Fruit fly (Drosophila melanogaster) whole organism, embryonic: ENCODE results near the gene CG43638.

Experiments used
- Ada2b ChIP-seq: fragments of 200-800 bp; sonication (Bioruptor generic); IDR thresholded peaks from 2 replicates; pipeline ENCODE4 v1.3.6; 2022; ENCODE audit warnings: missing biosample characterization, missing genetic modification characterization
- Awh ChIP-seq: fragments of 200-800 bp; sonication (Bioruptor generic); IDR thresholded peaks from 2 replicates; pipeline ENCODE4, ENCODE4 v1.3.6; 2022; ENCODE audit warnings: missing biosample characterization, missing genetic modification characterization
- Bdp1 ChIP-seq: fragments of 200-800 bp; sonication (Bioruptor generic); optimal IDR thresholded peaks from 3 replicates; lab custom pipeline; 2016; ENCODE audit warnings: missing biosample characterization, missing genetic modification characterization
- Blimp-1 ChIP-seq: fragments of 200-800 bp; sonication (Bioruptor generic); optimal IDR thresholded peaks from 3 replicates; lab custom pipeline; 2018; ENCODE audit warnings: missing biosample characterization, missing genetic modification characterization, mild to moderate bottlenecking, moderate library complexity, missing genetic modification reagents
- CG11085 ChIP-seq: fragments of 200-800 bp; sonication (Bioruptor generic); IDR thresholded peaks from 2 replicates; pipeline ENCODE4 v1.3.6; 2022; ENCODE audit warnings: missing biosample characterization, missing genetic modification characterization
- CG11456 ChIP-seq: fragments of 200-800 bp; sonication (Bioruptor generic); IDR thresholded peaks from 3 replicates; pipeline ENCODE4 v1.3.6; 2022; ENCODE audit warnings: missing biosample characterization, missing genetic modification characterization
- CG12299 ChIP-seq: fragments of 200-800 bp; sonication (Bioruptor generic); optimal IDR thresholded peaks from 2 replicates; lab custom pipeline; 2018; ENCODE audit warnings: missing biosample characterization, mild to moderate bottlenecking, missing genetic modification characterization
- CG12769 ChIP-seq: fragments of 200-800 bp; sonication (Bioruptor generic); optimal IDR thresholded peaks from 2 replicates; lab custom pipeline; 2019; ENCODE audit warnings: missing biosample characterization, mild to moderate bottlenecking, missing genetic modification characterization, moderate library complexity
- CG13894 ChIP-seq: fragments of 200-800 bp; sonication (Bioruptor generic); optimal IDR thresholded peaks from 3 replicates; lab custom pipeline; 2018; ENCODE audit warnings: missing biosample characterization, mild to moderate bottlenecking, missing genetic modification characterization, moderate library complexity
- CG15269 ChIP-seq: fragments of 200-800 bp; sonication (Bioruptor generic); optimal IDR thresholded peaks from 2 replicates; lab custom pipeline; 2018; ENCODE audit warnings: missing biosample characterization, mild to moderate bottlenecking, missing genetic modification characterization, moderate library complexity
- CG1529 ChIP-seq: fragments of 200-800 bp; sonication (Bioruptor generic); optimal IDR thresholded peaks from 3 replicates; lab custom pipeline; 2018; ENCODE audit warnings: missing biosample characterization, missing genetic modification characterization
- CG17328 ChIP-seq: fragments of 200-800 bp; sonication (Bioruptor generic); IDR thresholded peaks from 2 replicates; pipeline ENCODE4 v1.3.6; 2022; ENCODE audit warnings: missing biosample characterization, missing genetic modification characterization
- CG17829 ChIP-seq: fragments of 200-800 bp; optimal IDR thresholded peaks from 2 replicates; lab custom pipeline; 2019; ENCODE audit warnings: missing biosample characterization, mild to moderate bottlenecking, missing genetic modification characterization, moderate library complexity
- CG2199 ChIP-seq: fragments of 200-800 bp; sonication (Bioruptor generic); IDR thresholded peaks from 3 replicates; pipeline ENCODE4 v1.3.6; 2022; ENCODE audit warnings: missing biosample characterization, missing genetic modification characterization
- CG2889 ChIP-seq: fragments of 200-800 bp; sonication (Bioruptor generic); IDR thresholded peaks from 3 replicates; pipeline ENCODE4 v1.3.6; 2022; ENCODE audit warnings: missing biosample characterization, missing genetic modification characterization
- CG30020 ChIP-seq: fragments of 200-800 bp; optimal IDR thresholded peaks from 2 replicates; lab custom pipeline; 2019; ENCODE audit warnings: missing biosample characterization, mild to moderate bottlenecking, missing genetic modification characterization, moderate library complexity
- CG34422 ChIP-seq: fragments of 200-800 bp; sonication (Bioruptor generic); IDR thresholded peaks from 3 replicates; pipeline ENCODE4 v1.3.6; 2022; ENCODE audit warnings: missing biosample characterization, missing genetic modification characterization
- CG4404 ChIP-seq: fragments of 200-800 bp; sonication (Bioruptor generic); IDR thresholded peaks from 2 replicates; pipeline ENCODE4 v1.3.6; 2022; ENCODE audit warnings: missing biosample characterization, missing genetic modification characterization
- CG6175 ChIP-seq: fragments of 200-800 bp; sonication (Bioruptor generic); IDR thresholded peaks from 3 replicates; pipeline ENCODE4 v1.3.6; 2022; ENCODE audit warnings: missing biosample characterization, missing genetic modification characterization
- CG6272 ChIP-seq: fragments of 200-800 bp; sonication (Bioruptor generic); IDR thresholded peaks from 2 replicates; pipeline ENCODE4 v1.3.6; 2022; ENCODE audit warnings: missing biosample characterization, missing genetic modification characterization
- CG7987 ChIP-seq: fragments of 200-800 bp; sonication (Bioruptor generic); optimal IDR thresholded peaks from 2 replicates; lab custom pipeline; 2018; ENCODE audit warnings: missing biosample characterization, mild to moderate bottlenecking, missing genetic modification characterization, moderate library complexity
- CG8089 ChIP-seq: fragments of 200-800 bp; sonication (Bioruptor generic); optimal IDR thresholded peaks from 3 replicates; lab custom pipeline; 2016; ENCODE audit warnings: missing biosample characterization, missing genetic modification characterization
- CG8924 ChIP-seq: fragments of 200-800 bp; optimal IDR thresholded peaks from 3 replicates; lab custom pipeline; 2019; ENCODE audit warnings: missing biosample characterization, mild to moderate bottlenecking, missing genetic modification characterization, moderate library complexity
- CG9797 ChIP-seq: fragments of 200-800 bp; sonication (Bioruptor generic); optimal IDR thresholded peaks from 3 replicates; lab custom pipeline; 2018; ENCODE audit warnings: missing biosample characterization, mild to moderate bottlenecking, missing genetic modification characterization
- CG9876 ChIP-seq: fragments of 200-800 bp; sonication (Bioruptor generic); optimal IDR thresholded peaks from 2 replicates; lab custom pipeline; 2016; ENCODE audit warnings: missing biosample characterization, missing genetic modification characterization
- CoRest ChIP-seq: fragments of 200-800 bp; sonication (Bioruptor generic); optimal IDR thresholded peaks from 3 replicates; lab custom pipeline; 2018; ENCODE audit warnings: missing biosample characterization, mild to moderate bottlenecking, missing genetic modification characterization, moderate library complexity
- Doc2 ChIP-seq: fragments of 200-800 bp; sonication (Bioruptor generic); IDR thresholded peaks from 2 replicates; pipeline ENCODE4 v1.3.6; 2022; ENCODE audit warnings: missing biosample characterization, missing genetic modification characterization
- Hmx ChIP-seq: fragments of 200-800 bp; sonication (Bioruptor generic); optimal IDR thresholded peaks from 2 replicates; lab custom pipeline; 2016; ENCODE audit warnings: missing biosample characterization, missing genetic modification characterization
- Optix ChIP-seq: fragments of 200-800 bp; sonication (Bioruptor generic); IDR thresholded peaks from 3 replicates; pipeline ENCODE4 v1.3.6; 2022; ENCODE audit warnings: missing biosample characterization, missing genetic modification characterization
- Scr ChIP-seq: fragments of 200-800 bp; sonication (Bioruptor generic); IDR thresholded peaks from 2 replicates; pipeline ENCODE4 v1.3.6; 2022; ENCODE audit warnings: missing biosample characterization, missing genetic modification characterization; ENCODE audit not compliant: partially characterized antibody
- Side ChIP-seq: fragments of 200-800 bp; sonication (Bioruptor generic); optimal IDR thresholded peaks from 2 replicates; lab custom pipeline; 2016; ENCODE audit warnings: missing biosample characterization, missing genetic modification characterization
- Sox102F ChIP-seq: fragments of 200-800 bp; sonication (Bioruptor generic); optimal IDR thresholded peaks from 2 replicates; lab custom pipeline; 2018; ENCODE audit warnings: missing biosample characterization, mild to moderate bottlenecking, missing genetic modification characterization, moderate library complexity
- ase ChIP-seq: fragments of 200-800 bp; sonication (Bioruptor generic); IDR thresholded peaks from 3 replicates; pipeline ENCODE4 v1.3.6; 2022; ENCODE audit warnings: missing biosample characterization, missing genetic modification characterization
- az2 ChIP-seq: fragments of 200-800 bp; sonication (Bioruptor generic); optimal IDR thresholded peaks from 3 replicates; lab custom pipeline; 2016; ENCODE audit warnings: missing biosample characterization, missing genetic modification characterization
- chn ChIP-seq: fragments of 200-800 bp; sonication (Bioruptor generic); optimal IDR thresholded peaks from 2 replicates; lab custom pipeline; 2016; ENCODE audit warnings: missing biosample characterization, missing genetic modification characterization
- crp ChIP-seq, 2 experiments: fragments of 200-800 bp; sonication (Bioruptor generic); optimal IDR thresholded peaks; 2 replicates in 1 of 2; 3 replicates in 1 of 2; lab custom pipeline; 2017; ENCODE audit warnings: missing biosample characterization in 2 of 2, missing genetic modification characterization in 2 of 2, mild to moderate bottlenecking in 1 of 2, moderate library complexity in 1 of 2
- gsb ChIP-seq: fragments of 200-800 bp; sonication (Bioruptor generic); IDR thresholded peaks from 2 replicates; pipeline ENCODE4 v1.3.6; 2022; ENCODE audit warnings: missing biosample characterization, missing genetic modification characterization
- jing ChIP-seq: fragments of 200-800 bp; sonication (Bioruptor generic); optimal IDR thresholded peaks from 2 replicates; lab custom pipeline; 2018; ENCODE audit warnings: missing biosample characterization, mild to moderate bottlenecking, missing genetic modification characterization
- klu ChIP-seq: fragments of 200-800 bp; sonication (Bioruptor generic); IDR thresholded peaks from 2 replicates; pipeline ENCODE4 v1.3.6; 2022; ENCODE audit warnings: missing biosample characterization, missing genetic modification characterization
- nerfin-2 ChIP-seq: fragments of 200-800 bp; sonication (Bioruptor generic); IDR thresholded peaks from 2 replicates; pipeline ENCODE4 v1.3.6; 2022; ENCODE audit warnings: missing biosample characterization, missing genetic modification characterization; ENCODE audit not compliant: partially characterized antibody
- pzg ChIP-seq: fragments of 200-800 bp; sonication (Bioruptor generic); optimal IDR thresholded peaks from 3 replicates; lab custom pipeline; 2018; ENCODE audit warnings: missing biosample characterization, mild to moderate bottlenecking, missing genetic modification characterization, moderate library complexity
- rib ChIP-seq: fragments of 200-800 bp; sonication (Bioruptor generic); IDR thresholded peaks from 2 replicates; pipeline ENCODE4 v1.3.6; 2022; ENCODE audit warnings: missing biosample characterization, missing genetic modification characterization
- row ChIP-seq: fragments of 200-800 bp; sonication (Bioruptor generic); IDR thresholded peaks from 3 replicates; pipeline ENCODE4 v1.3.6; 2022; ENCODE audit warnings: missing biosample characterization, missing genetic modification characterization
- run ChIP-seq: fragments of 200-800 bp; sonication (Bioruptor generic); optimal IDR thresholded peaks from 3 replicates; lab custom pipeline; 2018; ENCODE audit warnings: missing biosample characterization, mild to moderate bottlenecking, missing genetic modification characterization
- shn ChIP-seq: fragments of 200-800 bp; sonication (Bioruptor generic); optimal IDR thresholded peaks from 3 replicates; lab custom pipeline; 2016; ENCODE audit warnings: missing biosample characterization, missing genetic modification characterization
- sima ChIP-seq: fragments of 200-800 bp; sonication (Bioruptor generic); optimal IDR thresholded peaks from 2 replicates; lab custom pipeline; 2016; ENCODE audit warnings: missing biosample characterization, missing genetic modification characterization
- so ChIP-seq: fragments of 200-800 bp; sonication (Bioruptor generic); IDR thresholded peaks from 3 replicates; pipeline ENCODE4 v1.3.6; 2022; ENCODE audit warnings: missing biosample characterization, missing genetic modification characterization
- twi ChIP-seq: fragments of 200-800 bp; optimal IDR thresholded peaks from 2 replicates; lab custom pipeline; 2019; ENCODE audit warnings: missing biosample characterization, mild to moderate bottlenecking, missing genetic modification characterization, moderate library complexity

CG43638 gene

DNA sequence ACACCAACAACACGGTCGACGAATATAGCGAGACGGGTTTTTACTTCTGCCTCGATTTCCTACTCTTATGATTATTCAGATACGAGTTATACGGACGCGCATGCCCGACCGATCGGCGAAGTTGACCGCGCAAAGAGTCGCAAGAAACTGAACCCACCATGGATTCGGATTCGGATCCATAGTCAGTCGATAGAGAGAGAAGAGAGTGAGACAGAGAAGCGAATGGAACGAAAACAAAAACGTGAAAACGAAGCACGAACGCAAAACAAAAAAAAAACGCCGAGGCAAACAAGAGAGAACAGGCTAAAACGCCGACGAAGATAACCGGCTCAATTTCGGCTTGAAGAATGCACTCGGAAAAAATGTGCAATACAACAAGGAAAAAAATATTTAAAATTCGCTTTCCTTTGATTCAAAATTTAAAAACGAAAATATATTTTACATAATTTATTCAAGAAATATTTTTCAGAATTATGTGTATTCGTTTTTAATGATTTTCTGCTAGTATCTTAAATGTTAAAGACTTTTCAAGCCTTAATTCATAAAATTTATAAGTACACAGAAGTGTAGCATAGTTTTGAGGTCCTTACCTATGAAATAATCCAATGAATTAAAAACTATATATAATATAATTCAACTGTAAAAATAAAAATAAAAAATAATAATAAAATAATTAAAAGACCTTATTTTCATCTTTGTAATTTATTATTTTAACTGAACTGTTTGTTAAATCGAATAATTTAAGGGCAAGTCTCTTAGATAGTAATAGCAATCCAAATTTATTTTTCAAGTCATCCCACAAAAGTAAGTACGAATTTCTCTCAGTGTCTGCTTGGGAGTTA lies 37.5 kb downstream of the CG43638 start, which contains the start of gene Sema5c (continued):
- TF ChIP-seq crp (GFP tag; optimal IDR thresholded peaks at IDR 0.05; lab: Kevin White, UChicago), result no peak
- TF ChIP-seq klu (GFP tag; lab: Robert Waterston, UW), result peak; percentile 45; the same call in 1 of the 2 replicates
- peak; percentile 87 for TF ChIP-seq CG8924 (tag; lab: Kevin White, UChicago)
- peak; percentile 36 for TF ChIP-seq Side (GFP tag; lab: Kevin White, UChicago)
- peak; percentile 90 for TF ChIP-seq CG13894 (tag; lab: Kevin White, UChicago)
- TF ChIP-seq rib (GFP tag; lab: Robert Waterston, UW), result no peak; the same call in 1 of the 2 replicates
- no peak for TF ChIP-seq CG2889 (GFP tag; lab: Robert Waterston, UW)
- peak; percentile 28 for TF ChIP-seq CG8089 (GFP tag; lab: Kevin White, UChicago)
- peak; percentile 62; the same call in 1 of the 3 replicates for TF ChIP-seq Optix (GFP tag; lab: Robert Waterston, UW)
- TF ChIP-seq CG12299 (tag; lab: Kevin White, UChicago), result no peak
- no peak for TF ChIP-seq jing (GFP tag; lab: Kevin White, UChicago)
- TF ChIP-seq CoRest, result peak; percentile 89
- 0 out of 2 replicates have a peak, but pooled peaks have one; percentile 36 for TF ChIP-seq gsb (GFP tag; lab: Robert Waterston, UW)
- no peak for TF ChIP-seq nerfin-2 (GFP tag; lab: Robert Waterston, UW)
- TF ChIP-seq Scr (GFP tag; lab: Robert Waterston, UW), result peak; percentile 38
- peak; percentile 47; the same call in 1 of the 2 replicates for TF ChIP-seq Awh (GFP tag; lab: Robert Waterston, UW)
- TF ChIP-seq CG6272 (GFP tag; lab: Robert Waterston, UW), result 0 out of 2 replicates have a peak, but pooled peaks have one; percentile 17
- peak; percentile 45 for TF ChIP-seq CG30020 (tag; lab: Kevin White, UChicago)
- TF ChIP-seq pzg, result no peak
- peak; percentile 17 for TF ChIP-seq shn (GFP tag; lab: Kevin White, UChicago)
- peak; percentile 54 for TF ChIP-seq Blimp-1
- TF ChIP-seq Sox102F (GFP tag; lab: Kevin White, UChicago), result peak; percentile 67
- TF ChIP-seq row (GFP tag; lab: Robert Waterston, UW), result peak; percentile 73
- peak; percentile 53 for TF ChIP-seq twi
- peak; percentile 67 for TF ChIP-seq CG15269 (tag; lab: Kevin White, UChicago)
- peak; percentile 55 for TF ChIP-seq az2
- TF ChIP-seq CG11456 (GFP tag; lab: Robert Waterston, UW), result peak; percentile 64; the same call in 1 of the 3 replicates
- peak; percentile 51 for TF ChIP-seq run
- peak; percentile 47; the same call in 2 of the 3 replicates for TF ChIP-seq so (GFP tag; lab: Robert Waterston, UW)
- peak; percentile 66 for TF ChIP-seq CG4404 (GFP tag; lab: Robert Waterston, UW)
- peak; percentile 80 for TF ChIP-seq CG17829 (tag; lab: Kevin White, UChicago)
- TF ChIP-seq CG9797 (GFP tag; lab: Kevin White, UChicago), result no peak

DNA sequence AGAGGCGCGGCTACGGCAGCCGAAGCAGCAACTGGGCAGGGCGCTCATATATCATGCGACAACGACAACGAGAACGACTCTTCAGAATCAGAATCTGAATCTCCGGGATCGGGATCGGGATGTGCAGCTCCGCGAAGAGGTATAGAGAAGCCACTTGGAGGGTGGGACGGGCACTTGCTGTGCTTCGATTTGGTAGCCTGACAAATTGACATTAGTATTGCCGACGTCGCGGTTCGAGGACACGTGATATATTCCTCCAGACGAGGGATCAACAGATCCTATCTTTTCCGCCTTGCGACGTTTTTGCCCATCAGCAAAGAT lies 38.1 kb downstream of the CG43638 start:
- TF ChIP-seq Doc2 (GFP tag; lab: Robert Waterston, UW) (0 out of 2 replicates have a peak, but pooled peaks have one; percentile 43), chn (GFP tag; lab: Kevin White, UChicago) (peak; percentile 63), CG9876 (GFP tag; lab: Kevin White, UChicago) (peak; percentile 14), Hmx (GFP tag; lab: Kevin White, UChicago) (no peak), CG6175 (GFP tag; lab: Robert Waterston, UW) (no peak), CG2889 (GFP tag; lab: Robert Waterston, UW) (0 out of 3 replicates have a peak, but pooled peaks have one; percentile 32), CG7987 (GFP tag; lab: Kevin White, UChicago) (no peak), CG11085 (GFP tag; lab: Robert Waterston, UW) (no peak), ase (GFP tag; lab: Robert Waterston, UW) (0 out of 3 replicates have a peak, but pooled peaks have one; percentile 13), sima (no peak), Ada2b (GFP tag; lab: Robert Waterston, UW) (0 out of 2 replicates have a peak, but pooled peaks have one; percentile 0), rib (GFP tag; lab: Robert Waterston, UW) (peak; percentile 47; the same call in 1 of the 2 replicates), CG6272 (GFP tag; lab: Robert Waterston, UW) (0 out of 2 replicates have a peak, but pooled peaks have one; percentile 9), CG17328 (GFP tag; lab: Robert Waterston, UW) (peak; percentile 37; the same call in 1 of the 2 replicates), CG1529 (no peak), CG2199 (peak; percentile 71; the same call in 1 of the 3 replicates), CG12769 (tag; lab: Kevin White, UChicago) (peak; percentile 65), Bdp1 (GFP tag; lab: Kevin White, UChicago) (no peak), CG34422 (0 out of 3 replicates have a peak, but pooled peaks have one; percentile 13)
